Worm (Caenorhabditis elegans): ENCODE measurements around the gene hhat-2.

Gene hhat-2

DNA sequence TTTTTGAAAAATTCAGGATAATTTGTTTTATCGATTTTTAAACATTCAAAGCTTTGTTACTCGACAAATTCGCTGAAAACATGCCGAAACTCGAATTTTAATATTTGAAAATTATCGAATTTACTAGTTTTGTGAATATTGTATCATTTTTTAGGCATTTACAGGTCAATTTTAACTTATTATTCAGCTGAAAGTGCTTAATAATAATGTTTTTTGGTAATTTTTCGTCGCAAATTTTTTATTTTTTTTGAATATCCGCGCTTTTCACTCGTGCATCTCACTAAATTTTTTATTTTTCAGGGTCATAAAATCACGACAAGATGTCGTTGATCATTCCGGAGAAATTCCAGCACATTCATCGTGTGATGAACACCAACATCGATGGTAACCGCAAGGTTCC, 3.5 kb downstream of the hhat-2 start, which contains the start of gene rps-18:
Gene rps-18 (plus strand): TSS at position 301 of the 400 bp plus-strand sequence.
- no peak for TF ChIP-seq irx-1 (tag; optimal IDR thresholded peaks at IDR 0.05)
- no peak for TF ChIP-seq egl-27 (tag; optimal IDR thresholded peaks at IDR 0.05)
- TF ChIP-seq nhr-85 (tag) = no peak
- no peak for TF ChIP-seq ets-5 (GFP tag; IDR thresholded peaks at IDR 0.05)
- no peak for TF ChIP-seq rnt-1 (tag; optimal IDR thresholded peaks at IDR 0.05)
- no peak for TF ChIP-seq zag-1 (tag; optimal IDR thresholded peaks at IDR 0.05)
- TF ChIP-seq nhr-47 (tag; optimal IDR thresholded peaks at IDR 0.05) = no peak
- TF ChIP-seq blmp-1 (tag; optimal IDR thresholded peaks at IDR 0.05) = no peak
- no peak for TF ChIP-seq nhr-28 (tag; optimal IDR thresholded peaks at IDR 0.05)
- TF ChIP-seq ceh-88 (GFP tag; IDR thresholded peaks at IDR 0.05) = no peak
- no peak for TF ChIP-seq nhr-20 (tag; optimal IDR thresholded peaks at IDR 0.05)
- no peak for TF ChIP-seq nhr-90 (tag; optimal IDR thresholded peaks at IDR 0.05; ENCODE audit: poor library complexity)
- no peak for TF ChIP-seq unc-130 (tag; optimal IDR thresholded peaks at IDR 0.05)

DNA sequence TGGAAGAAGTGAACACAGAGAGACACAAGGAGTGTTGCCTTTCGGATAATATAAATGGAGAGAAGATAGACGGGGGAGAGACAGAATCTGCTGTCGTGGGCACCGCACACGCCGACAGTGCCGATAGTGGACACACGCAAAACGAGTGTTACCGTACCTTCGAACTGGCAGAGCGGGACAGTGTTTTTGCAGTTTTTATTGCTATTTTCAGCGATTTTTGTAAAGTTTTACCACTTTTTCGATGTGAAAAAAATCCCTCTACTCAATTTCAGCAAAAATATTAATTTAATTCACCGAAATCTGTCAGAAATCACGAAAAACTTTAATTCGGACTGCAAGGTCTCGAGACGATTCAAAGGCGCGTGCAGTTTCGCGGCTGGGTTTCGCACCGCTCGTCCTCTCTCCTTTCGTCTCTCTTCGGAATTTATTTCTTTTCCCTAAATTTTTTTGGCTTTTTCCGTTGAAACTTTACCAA, 4.0 kb downstream of the hhat-2 start, which contains the start of gene sec-61.A:
Gene sec-61.A (minus strand): TSS at position 387 of the 475 bp plus-strand sequence.
- TF ChIP-seq ceh-8 (GFP tag; optimal IDR thresholded peaks at IDR 0.05) (no peak), fkh-10 (GFP tag; optimal IDR thresholded peaks at IDR 0.05) (peak; percentile 46), zip-4 (GFP tag; optimal IDR thresholded peaks at IDR 0.05) (peak; percentile 64), zag-1 (tag; optimal IDR thresholded peaks at IDR 0.05) (no peak), unc-86 (tag; optimal IDR thresholded peaks at IDR 0.05) (peak; percentile 85), fkh-4 (tag; optimal IDR thresholded peaks at IDR 0.05; ENCODE audit: borderline replicate concordance) (no peak), unc-98 (GFP tag; IDR thresholded peaks at IDR 0.05) (no peak), lin-39 (tag; optimal IDR thresholded peaks at IDR 0.05) (peak; percentile 45), nhr-47 (tag; optimal IDR thresholded peaks at IDR 0.05) (peak; percentile 92), C16A3.4 (tag; optimal IDR thresholded peaks at IDR 0.05) (peak; percentile 40), aly-2 (tag; optimal IDR thresholded peaks at IDR 0.05) (peak; percentile 57), ceh-88 (GFP tag; IDR thresholded peaks at IDR 0.05) (peak; percentile 58), fos-1 (tag; optimal IDR thresholded peaks at IDR 0.05) (peak; percentile 39), irx-1 (tag; optimal IDR thresholded peaks at IDR 0.05) (peak; percentile 80), vab-15 (tag; optimal IDR thresholded peaks at IDR 0.05) (peak; percentile 34), xbp-1 (tag; optimal IDR thresholded peaks at IDR 0.05) (peak; percentile 93), efl-3 (GFP tag; optimal IDR thresholded peaks at IDR 0.05) (peak; percentile 31), mef-2 (tag; optimal IDR thresholded peaks at IDR 0.05) (no peak), lsy-2 (tag; optimal IDR thresholded peaks at IDR 0.05) (peak; percentile 97 to 99), hlh-17 (GFP tag; optimal IDR thresholded peaks at IDR 0.05; ENCODE audit: borderline replicate concordance) (no peak), alr-1 (tag; optimal IDR thresholded peaks at IDR 0.05; ENCODE audit: borderline replicate concordance) (no peak), swsn-7 (tag; optimal IDR thresholded peaks at IDR 0.05) (peak; percentile 84), blmp-1 (tag; optimal IDR thresholded peaks at IDR 0.05) (peak; percentile 3), lir-3 (tag; optimal IDR thresholded peaks at IDR 0.05; ENCODE audit: poor library complexity) (peak; percentile 25), hpl-2 (GFP tag; optimal IDR thresholded peaks at IDR 0.05) (no peak), sptf-1 (tag; optimal IDR thresholded peaks at IDR 0.05) (no peak), nhr-90 (tag; optimal IDR thresholded peaks at IDR 0.05; ENCODE audit: poor library complexity) (peak; percentile 85), aha-1 (tag; optimal IDR thresholded peaks at IDR 0.05) (no peak), isw-1 (GFP tag; IDR thresholded peaks at IDR 0.05) (peak; percentile 100), fkh-8 (tag; optimal IDR thresholded peaks at IDR 0.05) (peak; percentile 92), dpl-1 (GFP tag; optimal IDR thresholded peaks at IDR 0.05) (peak; percentile 74 to 79 (median 78)), lin-13 (GFP tag; optimal IDR thresholded peaks at IDR 0.05) (peak; percentile 60), ets-5 (GFP tag; IDR thresholded peaks at IDR 0.05) (no peak), egl-13 (tag; optimal IDR thresholded peaks at IDR 0.05) (peak; percentile 63), sup-37 (GFP tag; optimal IDR thresholded peaks at IDR 0.05) (peak; percentile 40), mab-9 (GFP tag; IDR thresholded peaks at IDR 0.05) (peak; percentile 52; the same call in 1 of the 2 replicates), ceh-63 (GFP tag; optimal IDR thresholded peaks at IDR 0.05) (no peak), F16B12.6 (tag; optimal IDR thresholded peaks at IDR 0.05) (peak; percentile 18), skn-1 (tag; optimal IDR thresholded peaks at IDR 0.05) (peak; percentile 42), nhr-85 (tag) (peak; percentile 96), lin-35 (GFP tag; optimal IDR thresholded peaks at IDR 0.05) (peak; percentile 84 to 85), elt-3 (tag; optimal IDR thresholded peaks at IDR 0.05) (peak in 3 of 6 experiments; percentile 39 to 64 (median 58)), snu-23 (GFP tag; optimal IDR thresholded peaks at IDR 0.05) (peak; percentile 95), mdl-1 (tag; optimal IDR thresholded peaks at IDR 0.05) (peak in 1 of 2 experiments; percentile 55)
